Worm (Caenorhabditis elegans): ENCODE results near the gene C01B10.44.
A peak's percentile ranks its signal among the peaks of the same experiment; 100 is the strongest.

Gene C01B10.44

DNA sequence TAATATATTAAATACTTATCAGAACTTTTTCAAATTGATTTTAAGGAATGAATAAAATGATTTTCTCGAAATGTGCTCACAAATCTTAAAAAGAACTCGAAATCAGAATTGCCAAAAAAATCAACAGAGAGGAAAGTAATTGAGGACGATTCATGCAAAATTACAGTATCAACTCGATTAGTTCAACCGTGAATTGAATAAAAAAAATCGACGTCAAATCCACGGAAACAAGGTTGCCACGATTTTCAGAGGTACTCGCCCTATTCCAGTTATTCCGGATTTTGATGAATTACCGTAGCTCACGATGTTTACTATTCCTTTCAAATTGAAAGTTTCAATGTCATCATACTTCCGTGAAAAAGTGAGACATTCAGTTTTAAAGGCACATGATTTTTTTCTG, 21.1 kb upstream of the C01B10.44 start, which contains the start of gene F15B10.3:
Gene F15B10.3, plus strand, starts transcription at position 301 of the 400 bp plus-strand sequence.
- TF ChIP-seq pqm-1 (tag; optimal IDR thresholded peaks at IDR 0.05) (no peak), nhr-11 (tag; optimal IDR thresholded peaks at IDR 0.05) (no peak), pha-4 (GFP tag; IDR thresholded peaks at IDR 0.05) (no peak), pha-4 (tag; optimal IDR thresholded peaks at IDR 0.05) (no peak), gei-8 (GFP tag; optimal IDR thresholded peaks at IDR 0.05) (no peak), lir-3 (tag; optimal IDR thresholded peaks at IDR 0.05) (no peak), rbr-2 (tag; optimal IDR thresholded peaks at IDR 0.05) (no peak), spr-3 (GFP tag; optimal IDR thresholded peaks at IDR 0.05) (no peak)

ce11 chrIV:6603549-6603948, 19.9 kb upstream of the C01B10.44 start:
- TF ChIP-seq ama-1 (optimal IDR thresholded peaks at IDR 0.05) (no peak), unc-62 (GFP tag; optimal IDR thresholded peaks at IDR 0.05 in 1 of 2) (peak in 1 of 2 experiments; percentile 55), unc-62 (tag; optimal IDR thresholded peaks at IDR 0.05) (no peak), dve-1 (tag; optimal IDR thresholded peaks at IDR 0.05; ENCODE audit: insufficient read depth) (peak; percentile 21), lin-38 (GFP tag; IDR thresholded peaks at IDR 0.05) (no peak)

DNA sequence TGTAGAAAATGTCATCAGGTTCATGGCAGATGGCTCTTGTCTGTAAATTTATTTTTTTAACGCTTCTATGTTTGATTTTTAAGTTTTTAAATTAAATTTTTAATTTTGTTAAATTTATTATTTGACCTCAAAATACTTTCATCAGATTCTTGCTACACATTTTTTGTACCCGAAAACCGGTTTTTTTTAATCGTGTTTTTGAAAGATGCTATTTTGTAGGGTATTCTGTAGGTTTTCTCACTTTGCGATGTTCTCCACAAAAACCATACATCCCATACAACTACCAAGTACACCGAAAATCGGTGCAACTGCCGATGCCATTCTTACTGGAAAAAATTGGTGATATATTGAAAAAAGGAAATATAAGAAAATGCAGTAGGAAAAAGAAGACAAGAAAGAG, 17.6 kb upstream of the C01B10.44 start, which contains the start of gene nstp-2:
Gene nstp-2, minus strand, starts transcription at position 326 of the 400 bp plus-strand sequence.
- TF ChIP-seq gei-8 (GFP tag; optimal IDR thresholded peaks at IDR 0.05) (no peak), nhr-28 (tag; optimal IDR thresholded peaks at IDR 0.05) (peak; percentile 86), zfp-3 (GFP tag; conservative IDR thresholded peaks at IDR 0.05) (no peak)

- TF ChIP-seq gei-8 (GFP tag; optimal IDR thresholded peaks at IDR 0.05) (no peak), hmg-1.1 (GFP tag; IDR thresholded peaks at IDR 0.05) (no peak), zag-1 (tag; optimal IDR thresholded peaks at IDR 0.05) (no peak), hlh-11 (tag; optimal IDR thresholded peaks at IDR 0.05) (peak; percentile 6), madf-9 (GFP tag; conservative IDR thresholded peaks at IDR 0.05) (no peak), nhr-28 (tag; optimal IDR thresholded peaks at IDR 0.05) (peak; percentile 99), daf-16 (GFP tag; optimal IDR thresholded peaks at IDR 0.05) (no peak), daf-16 (tag; optimal IDR thresholded peaks at IDR 0.05) (peak; percentile 39), mes-2 (tag; optimal IDR thresholded peaks at IDR 0.05; ENCODE audit: poor library complexity, severe bottlenecking) (peak; percentile 60)
Observed at ce11 chrIV:6606587-6606986, 16.9 kb upstream of the C01B10.44 start.

DNA sequence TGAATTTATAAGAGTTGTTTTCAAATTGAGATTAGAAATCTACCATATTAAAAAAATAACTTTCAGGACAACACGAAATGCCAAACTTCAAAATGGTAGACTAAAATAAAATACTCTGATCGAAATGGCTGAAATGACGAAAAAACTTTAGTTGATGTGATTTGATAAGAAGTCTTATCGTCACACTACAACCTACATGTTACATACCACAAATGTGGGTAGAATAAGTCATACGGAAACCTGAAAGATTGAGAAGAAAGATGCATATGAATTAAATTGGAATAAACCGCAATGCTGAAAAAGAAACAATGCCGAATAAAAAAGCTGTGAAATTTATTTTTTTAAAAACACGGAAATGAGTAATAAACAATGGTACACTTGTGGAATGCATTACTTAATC, 16.4 kb upstream of the C01B10.44 start:
- TF ChIP-seq nhr-42 (GFP tag; IDR thresholded peaks at IDR 0.05) (no peak), aha-1 (tag) (peak; percentile 77), daf-8 (GFP tag; IDR thresholded peaks at IDR 0.05) (no peak), nhr-28 (tag; optimal IDR thresholded peaks at IDR 0.05) (peak; percentile 99), T26A8.4 (GFP tag; IDR thresholded peaks at IDR 0.05) (no peak), daf-16 (GFP tag; optimal IDR thresholded peaks at IDR 0.05) (no peak), daf-16 (tag; optimal IDR thresholded peaks at IDR 0.05) (peak; percentile 3), pqm-1 (tag; optimal IDR thresholded peaks at IDR 0.05) (peak; percentile 18), R02D3.7 (tag; optimal IDR thresholded peaks at IDR 0.05) (no peak), hlh-30 (tag; optimal IDR thresholded peaks at IDR 0.05; ENCODE audit: insufficient read depth) (no peak), Y48G9A.11 (GFP tag; IDR thresholded peaks at IDR 0.05) (no peak), unc-62 (GFP tag; optimal IDR thresholded peaks at IDR 0.05 in 1 of 2) (peak in 1 of 2 experiments; percentile 50), unc-62 (tag; optimal IDR thresholded peaks at IDR 0.05) (no peak)

DNA sequence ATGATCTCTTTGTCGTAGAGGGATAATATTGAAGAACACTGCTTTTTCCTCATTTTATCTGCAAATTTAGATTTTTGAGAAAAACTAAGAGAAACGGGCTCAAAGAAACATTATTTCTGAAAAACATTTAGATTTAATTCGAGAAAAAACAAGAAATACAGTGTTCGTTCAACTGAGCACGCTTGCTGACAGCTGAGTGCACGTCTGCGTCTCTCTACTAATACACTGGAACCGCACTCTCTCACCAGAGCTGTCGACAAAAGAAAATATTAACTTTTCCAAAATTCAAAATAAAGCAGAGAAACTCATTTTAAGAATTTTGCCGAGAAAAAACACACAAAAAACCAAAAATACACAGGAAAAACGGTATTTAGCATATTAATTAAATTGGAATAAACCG, 10.2 kb upstream of the C01B10.44 start, which contains the start of gene drh-1:
Gene drh-1, minus strand, starts transcription at position 58 of the 400 bp plus-strand sequence.
- TF ChIP-seq nhr-10 (tag; optimal IDR thresholded peaks at IDR 0.05) (no peak), D1046.2 (GFP tag; IDR thresholded peaks at IDR 0.05) (no peak), daf-19 (GFP tag; conservative IDR thresholded peaks at IDR 0.05) (no peak), lir-3 (tag; optimal IDR thresholded peaks at IDR 0.05) (no peak), ztf-11 (tag; optimal IDR thresholded peaks at IDR 0.05) (no peak), daf-16 (GFP tag; optimal IDR thresholded peaks at IDR 0.05) (no peak), daf-16 (tag; optimal IDR thresholded peaks at IDR 0.05) (peak; percentile 22), lin-38 (GFP tag; IDR thresholded peaks at IDR 0.05) (peak; percentile 68), snpc-4 (tag; optimal IDR thresholded peaks at IDR 0.05) (no peak), php-3 (GFP tag; IDR thresholded peaks at IDR 0.05) (no peak), zag-1 (tag; optimal IDR thresholded peaks at IDR 0.05) (no peak), dpl-1 (GFP tag; optimal IDR thresholded peaks at IDR 0.05) (no peak), cey-2 (tag; optimal IDR thresholded peaks at IDR 0.05; ENCODE audit: borderline replicate concordance, insufficient read depth) (no peak), dve-1 (tag; optimal IDR thresholded peaks at IDR 0.05; ENCODE audit: insufficient read depth) (peak; percentile 44), nhr-42 (GFP tag; IDR thresholded peaks at IDR 0.05) (no peak), skn-1 (tag; optimal IDR thresholded peaks at IDR 0.05) (no peak), hlh-30 (tag; optimal IDR thresholded peaks at IDR 0.05; ENCODE audit: insufficient read depth) (no peak), pqm-1 (tag; optimal IDR thresholded peaks at IDR 0.05) (no peak), zip-11 (GFP tag; IDR thresholded peaks at IDR 0.05) (no peak), ceh-44 (GFP tag; IDR thresholded peaks at IDR 0.05) (no peak), Y105C5A.15 (GFP tag; IDR thresholded peaks at IDR 0.05) (no peak), mes-2 (tag; optimal IDR thresholded peaks at IDR 0.05; ENCODE audit: poor library complexity, severe bottlenecking) (peak; percentile 46), aha-1 (tag) (no peak)
